Worm (Caenorhabditis elegans) whole organism, L3 larva: ENCODE measurements around the gene gsto-2.

Experiments used
- ama-1 ChIP-seq: fragments of 150-350 bp; optimal IDR thresholded peaks from 2 replicates; lab custom pipeline; 2018
- nhr-11 ChIP-seq: fragments of 150-350 bp; optimal IDR thresholded peaks from 2 replicates; lab custom pipeline; 2014; ENCODE audit warnings: missing biosample characterization, missing genetic modification characterization
- nhr-12 ChIP-seq: fragments of 150-350 bp; optimal IDR thresholded peaks from 2 replicates; lab custom pipeline; 2014; ENCODE audit warnings: missing biosample characterization, missing genetic modification characterization
- nhr-25 ChIP-seq: sonication (generic microtip); optimal IDR thresholded peaks from 2 replicates; lab custom pipeline; 2017; ENCODE audit warnings: missing biosample characterization, missing genetic modification characterization
- ztf-11 ChIP-seq: fragments of 150-350 bp; optimal IDR thresholded peaks from 2 replicates; lab custom pipeline; 2014; ENCODE audit warnings: missing biosample characterization, missing genetic modification characterization

DNA sequence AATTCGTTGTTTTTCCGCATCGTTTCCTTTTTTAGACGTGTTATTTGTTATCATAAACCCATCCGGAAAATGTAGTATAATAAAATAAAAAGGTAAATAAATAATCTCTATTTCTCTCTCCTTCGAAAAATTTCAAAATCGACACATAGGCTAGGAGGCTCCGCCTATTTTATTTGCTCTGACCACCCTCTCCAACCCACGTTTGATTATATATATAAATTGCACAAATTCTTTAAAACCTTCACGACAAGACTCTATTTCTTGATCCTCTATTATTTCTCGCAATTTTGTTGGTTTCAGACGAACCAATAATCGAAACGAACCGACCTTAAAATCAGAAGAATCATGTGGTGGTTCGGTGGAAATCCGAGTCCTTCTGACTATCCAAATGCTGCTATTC is 26.2 kb downstream of the gsto-2 start, which contains the start of gene doxa-1:
- no peak for TF ChIP-seq ztf-11 (tag; lab: Kevin White, UChicago)
- no peak for TF ChIP-seq nhr-25 (tag; lab: Kevin White, UChicago)
- TF ChIP-seq nhr-11 (tag; lab: Kevin White, UChicago): no peak
- no peak for TF ChIP-seq nhr-12 (tag; lab: Kevin White, UChicago)
- no peak for TF ChIP-seq ama-1
